Fruit fly (Drosophila melanogaster) whole organism, pupa: ENCODE measurements around the gene CG15725.

ENCODE experiments used
- CG10348 ChIP-seq: fragments of 200-800 bp; sonication (Bioruptor generic); IDR thresholded peaks from 2 replicates; pipeline ENCODE4 v1.3.6; 2022; ENCODE audit warnings: missing biosample characterization, missing genetic modification characterization
- EcR ChIP-seq: fragments of 200-800 bp; sonication (Bioruptor generic); optimal IDR thresholded peaks from 3 replicates; lab custom pipeline; 2019; ENCODE audit warnings: missing biosample characterization, missing genetic modification characterization, mild to moderate bottlenecking, moderate library complexity, missing genetic modification reagents

DNA sequence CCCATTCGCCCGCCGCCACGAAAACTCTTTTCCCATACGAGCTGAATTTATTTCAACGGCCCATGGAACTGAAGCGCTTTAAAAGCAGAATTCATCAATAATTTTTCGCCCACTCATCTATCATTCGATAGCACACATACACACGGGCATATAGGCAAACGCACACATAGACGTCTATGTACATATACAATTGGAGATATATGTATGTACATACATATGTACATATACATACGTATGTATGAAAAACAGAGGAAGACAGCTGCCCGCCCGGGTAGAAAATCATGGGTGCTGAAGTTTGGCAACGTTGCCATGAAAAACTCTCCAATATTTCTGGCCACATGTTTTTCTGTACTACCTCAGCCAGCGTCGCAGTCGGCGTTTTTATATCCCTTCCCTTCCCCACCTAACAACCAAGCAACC is 28.1 kb downstream of the CG15725 start:
- no peak for TF ChIP-seq EcR
- TF ChIP-seq CG10348 (GFP tag; lab: Robert Waterston, UW), result no peak
